Fruit fly (Drosophila melanogaster) whole organism, embryonic: ENCODE data around the gene Tasp1.
A peak's percentile ranks its signal among the peaks of the same experiment; 100 is the strongest.

Source experiments
- Adf1 ChIP-seq: fragments of 200-800 bp; sonication (Bioruptor generic); IDR thresholded peaks from 2 replicates; pipeline ENCODE4 v1.3.6; 2022; ENCODE audit warnings: missing biosample characterization, missing genetic modification characterization
- Atf3 ChIP-seq: fragments of 200-800 bp; sonication (Bioruptor generic); optimal IDR thresholded peaks from 3 replicates; lab custom pipeline; 2016; ENCODE audit warnings: missing biosample characterization, missing genetic modification characterization
- Bgb ChIP-seq: fragments of 200-800 bp; sonication (Bioruptor generic); IDR thresholded peaks from 2 replicates; pipeline ENCODE4 v1.3.6; 2022; ENCODE audit warnings: missing biosample characterization, missing genetic modification characterization; ENCODE audit not compliant: partially characterized antibody
- CG1024 ChIP-seq: fragments of 200-800 bp; sonication (Bioruptor generic); IDR thresholded peaks from 2 replicates; pipeline ENCODE4 v1.3.6; 2022; ENCODE audit warnings: missing biosample characterization, missing genetic modification characterization
- CG10267 ChIP-seq: fragments of 200-800 bp; sonication (Bioruptor generic); optimal IDR thresholded peaks from 2 replicates; lab custom pipeline; 2018; ENCODE audit warnings: missing biosample characterization, mild to moderate bottlenecking, missing genetic modification characterization, moderate library complexity
- CG11093 ChIP-seq: fragments of 200-800 bp; sonication (Bioruptor generic); IDR thresholded peaks from 3 replicates; pipeline ENCODE4 v1.3.6; 2022; ENCODE audit warnings: missing biosample characterization, missing genetic modification characterization
- CG11247 ChIP-seq: fragments of 200-800 bp; sonication (Bioruptor generic); IDR thresholded peaks from 2 replicates; pipeline ENCODE4 v1.3.6; 2022; ENCODE audit warnings: missing biosample characterization, missing genetic modification characterization
- CG11456 ChIP-seq: fragments of 200-800 bp; sonication (Bioruptor generic); IDR thresholded peaks from 3 replicates; pipeline ENCODE4 v1.3.6; 2022; ENCODE audit warnings: missing biosample characterization, missing genetic modification characterization
- CG11560 ChIP-seq: fragments of 200-800 bp; sonication (Bioruptor generic); IDR thresholded peaks from 3 replicates; pipeline ENCODE4 v1.3.6; 2022; ENCODE audit warnings: missing biosample characterization, missing genetic modification characterization
- CG12391 ChIP-seq: fragments of 200-800 bp; sonication (Bioruptor generic); optimal IDR thresholded peaks from 3 replicates; lab custom pipeline; 2018; ENCODE audit warnings: missing biosample characterization, mild to moderate bottlenecking, missing genetic modification characterization, moderate library complexity
- CG14667 ChIP-seq: fragments of 200-800 bp; sonication (Bioruptor generic); IDR thresholded peaks from 2 replicates; pipeline ENCODE4 v1.3.6; 2022; ENCODE audit warnings: missing biosample characterization, missing genetic modification characterization
- CG15601 ChIP-seq: fragments of 200-800 bp; sonication (Bioruptor generic); optimal IDR thresholded peaks from 3 replicates; lab custom pipeline; 2019; ENCODE audit warnings: missing biosample characterization, mild to moderate bottlenecking, missing genetic modification characterization, moderate library complexity
- CG1603 ChIP-seq: fragments of 200-800 bp; sonication (Bioruptor generic); optimal IDR thresholded peaks from 2 replicates; lab custom pipeline; 2019; ENCODE audit warnings: missing biosample characterization, mild to moderate bottlenecking, missing genetic modification characterization, moderate library complexity
- CG17328 ChIP-seq: fragments of 200-800 bp; sonication (Bioruptor generic); IDR thresholded peaks from 2 replicates; pipeline ENCODE4 v1.3.6; 2022; ENCODE audit warnings: missing biosample characterization, missing genetic modification characterization
- CG31224 ChIP-seq: fragments of 200-800 bp; sonication (Bioruptor generic); IDR thresholded peaks from 2 replicates; pipeline ENCODE4 v1.3.6; 2022; ENCODE audit warnings: missing biosample characterization, missing genetic modification characterization
- CG31388 ChIP-seq: fragments of 200-800 bp; sonication (Bioruptor generic); optimal IDR thresholded peaks from 2 replicates; lab custom pipeline; 2016; ENCODE audit warnings: missing biosample characterization, missing genetic modification characterization
- CG34224 ChIP-seq: fragments of 200-800 bp; sonication (Bioruptor generic); IDR thresholded peaks from 3 replicates; pipeline ENCODE4 v1.3.6; 2022; ENCODE audit warnings: missing biosample characterization, missing genetic modification characterization; ENCODE audit not compliant: partially characterized antibody
- CG3838 ChIP-seq: fragments of 200-800 bp; sonication (Bioruptor generic); optimal IDR thresholded peaks from 3 replicates; lab custom pipeline; 2016; ENCODE audit warnings: missing biosample characterization, missing genetic modification characterization
- CG4360 ChIP-seq: fragments of 200-800 bp; sonication (Bioruptor generic); IDR thresholded peaks from 2 replicates; pipeline ENCODE4 v1.3.6; 2022; ENCODE audit warnings: missing biosample characterization, missing genetic modification characterization
- CG4854 ChIP-seq: fragments of 200-800 bp; sonication (Bioruptor generic); optimal IDR thresholded peaks from 2 replicates; lab custom pipeline; 2016; ENCODE audit warnings: missing biosample characterization, missing genetic modification characterization, inconsistent platforms
- CG7839 ChIP-seq: fragments of 200-800 bp; sonication (Bioruptor generic); optimal IDR thresholded peaks from 3 replicates; lab custom pipeline; 2018; ENCODE audit warnings: missing biosample characterization, mild to moderate bottlenecking, missing genetic modification characterization, moderate library complexity
- D19B ChIP-seq: fragments of 200-800 bp; sonication (Bioruptor generic); optimal IDR thresholded peaks from 2 replicates; lab custom pipeline; 2017; ENCODE audit warnings: missing biosample characterization, mild to moderate bottlenecking, missing genetic modification characterization
- Dbx ChIP-seq: fragments of 200-800 bp; sonication (Bioruptor generic); IDR thresholded peaks from 3 replicates; pipeline ENCODE4 v1.3.6; 2022; ENCODE audit warnings: missing biosample characterization, missing genetic modification characterization
- Dip3 ChIP-seq: fragments of 200-800 bp; sonication (Bioruptor generic); optimal IDR thresholded peaks from 3 replicates; lab custom pipeline; 2016; ENCODE audit warnings: missing biosample characterization, missing genetic modification characterization
- Doc2 ChIP-seq: fragments of 200-800 bp; sonication (Bioruptor generic); IDR thresholded peaks from 2 replicates; pipeline ENCODE4 v1.3.6; 2022; ENCODE audit warnings: missing biosample characterization, missing genetic modification characterization
- E2f1 ChIP-seq: fragments of 200-800 bp; sonication (Bioruptor generic); IDR thresholded peaks from 2 replicates; pipeline ENCODE4 v1.3.6; 2022; ENCODE audit warnings: missing biosample characterization, missing genetic modification characterization
- E2f2 ChIP-seq: fragments of 200-800 bp; sonication (Bioruptor generic); IDR thresholded peaks from 2 replicates; pipeline ENCODE4 v1.3.6; 2022; ENCODE audit warnings: missing biosample characterization, missing genetic modification characterization
- HLH4C ChIP-seq: fragments of 200-800 bp; sonication (Bioruptor generic); IDR thresholded peaks from 3 replicates; pipeline ENCODE4 v1.3.6; 2022; ENCODE audit warnings: missing biosample characterization, missing genetic modification characterization; ENCODE audit not compliant: partially characterized antibody
- HLHmδ ChIP-seq: fragments of 200-800 bp; sonication (Bioruptor generic); optimal IDR thresholded peaks from 2 replicates; lab custom pipeline; 2018; ENCODE audit warnings: missing biosample characterization, mild to moderate bottlenecking, missing genetic modification characterization, moderate library complexity
- Hr39 ChIP-seq: fragments of >200 bp; optimal IDR thresholded peaks from 2 replicates; lab custom pipeline; 2017
- Jarid2 ChIP-seq: fragments of 200-800 bp; sonication (Bioruptor generic); optimal IDR thresholded peaks from 3 replicates; lab custom pipeline; 2017; ENCODE audit warnings: mild to moderate bottlenecking, missing biosample characterization, missing genetic modification reagents, missing genetic modification characterization
- Max ChIP-seq: fragments of 200-800 bp; sonication (Bioruptor generic); optimal IDR thresholded peaks from 2 replicates; lab custom pipeline; 2016; ENCODE audit warnings: missing biosample characterization, mild to moderate bottlenecking, missing genetic modification characterization
- NC2β ChIP-seq: fragments of 200-800 bp; sonication (Bioruptor generic); optimal IDR thresholded peaks from 2 replicates; lab custom pipeline; 2016; ENCODE audit warnings: missing biosample characterization, missing genetic modification characterization
- Pdp1 ChIP-seq, 2 experiments: fragments of 200-800 bp; sonication (Bioruptor generic); optimal IDR thresholded peaks; 3 replicates each; lab custom pipeline; 2016; ENCODE audit warnings: missing biosample characterization in 2 of 2, missing genetic modification characterization in 2 of 2, mild to moderate bottlenecking in 1 of 2, moderate library complexity in 1 of 2
- Poxn ChIP-seq: fragments of 200-800 bp; sonication (Bioruptor generic); IDR thresholded peaks from 2 replicates; pipeline ENCODE4 v1.3.6; 2022; ENCODE audit warnings: missing biosample characterization, missing genetic modification characterization
- ara ChIP-seq: fragments of 200-800 bp; sonication (Bioruptor generic); IDR thresholded peaks from 2 replicates; pipeline ENCODE4 v1.3.6; 2022; ENCODE audit warnings: missing biosample characterization, missing genetic modification characterization
- ash1 ChIP-seq: fragments of 200-800 bp; sonication (Bioruptor generic); optimal IDR thresholded peaks from 2 replicates; lab custom pipeline; 2018; ENCODE audit warnings: missing biosample characterization, mild to moderate bottlenecking, missing genetic modification characterization
- ato ChIP-seq: fragments of 200-800 bp; sonication (Bioruptor generic); IDR thresholded peaks from 2 replicates; pipeline ENCODE4 v1.3.6; 2022; ENCODE audit warnings: missing biosample characterization, missing genetic modification characterization; ENCODE audit not compliant: partially characterized antibody
- btn ChIP-seq: fragments of 200-800 bp; sonication (Bioruptor generic); optimal IDR thresholded peaks from 2 replicates; lab custom pipeline; 2016; ENCODE audit warnings: missing biosample characterization, missing genetic modification characterization
- chm ChIP-seq: fragments of 200-800 bp; sonication (Bioruptor generic); IDR thresholded peaks from 2 replicates; pipeline ENCODE4 v1.3.6; 2022; ENCODE audit warnings: missing biosample characterization, missing genetic modification characterization
- crol ChIP-seq: fragments of 200-800 bp; sonication (Bioruptor generic); IDR thresholded peaks from 2 replicates; pipeline ENCODE4 v1.3.6; 2022; ENCODE audit warnings: missing biosample characterization, missing genetic modification characterization
- esg ChIP-seq: fragments of 200-800 bp; sonication (Bioruptor generic); conservative IDR thresholded peaks from 2 replicates; pipeline ENCODE4 v1.3.6; 2022; ENCODE audit warnings: missing biosample characterization, missing genetic modification characterization
- exex ChIP-seq: fragments of 200-800 bp; sonication (Bioruptor generic); optimal IDR thresholded peaks from 4 replicates; lab custom pipeline; 2018; ENCODE audit warnings: missing biosample characterization, mild to moderate bottlenecking, missing genetic modification characterization, moderate library complexity
- fd96Cb ChIP-seq: fragments of 200-800 bp; sonication (Bioruptor generic); optimal IDR thresholded peaks from 2 replicates; lab custom pipeline; 2018; ENCODE audit warnings: missing biosample characterization, mild to moderate bottlenecking, missing genetic modification characterization, moderate library complexity
- insv ChIP-seq, 2 experiments: fragments of 200-800 bp; sonication (Bioruptor generic); optimal IDR thresholded peaks; 3 replicates each; lab custom pipeline; 2016 to 2018; ENCODE audit warnings: missing biosample characterization in 2 of 2, missing genetic modification characterization in 2 of 2
- pan ChIP-seq, 4 experiments: fragments of >200 bp in 3 of 4; fragments of 200-800 bp in 1 of 4; sonication (Bioruptor generic) in 1 of 4; optimal IDR thresholded peaks in 3 of 4; IDR thresholded peaks in 1 of 4; 2 replicates each; pipeline versions ENCODE4 v1.3.6 to Lab custom; 2017 to 2022; ENCODE audit warnings: missing biosample characterization in 2 of 4, missing genetic modification characterization in 2 of 4, mixed read lengths in 1 of 4
- phol ChIP-seq: fragments of 200-800 bp; sonication (Bioruptor generic); optimal IDR thresholded peaks from 3 replicates; lab custom pipeline; 2018; ENCODE audit warnings: missing biosample characterization, mild to moderate bottlenecking, missing genetic modification characterization, moderate library complexity
- ro ChIP-seq: fragments of 200-800 bp; sonication (Bioruptor generic); IDR thresholded peaks from 2 replicates; pipeline ENCODE4 v1.3.6; 2022; ENCODE audit warnings: missing biosample characterization, missing genetic modification characterization
- shn ChIP-seq: fragments of 200-800 bp; sonication (Bioruptor generic); optimal IDR thresholded peaks from 3 replicates; lab custom pipeline; 2016; ENCODE audit warnings: missing biosample characterization, missing genetic modification characterization
- tio ChIP-seq: fragments of 200-800 bp; sonication (Bioruptor generic); optimal IDR thresholded peaks from 2 replicates; lab custom pipeline; 2017; ENCODE audit warnings: missing biosample characterization, missing genetic modification characterization, inconsistent platforms
- zen ChIP-seq: fragments of 200-800 bp; sonication (Bioruptor generic); optimal IDR thresholded peaks from 3 replicates; lab custom pipeline; 2018; ENCODE audit warnings: missing biosample characterization, mild to moderate bottlenecking, missing genetic modification characterization, moderate library complexity

The Tasp1 gene

dm6 chr3L:16054095-16054494, 33.2 kb downstream of the Tasp1 start (continued):
- TF ChIP-seq CG4854 (no peak), HLHmδ (GFP tag; lab: Kevin White, UChicago) (no peak), CG10267 (peak; percentile 38), CG7839 (peak; percentile 65), Bgb (GFP tag; lab: Robert Waterston, UW) (no peak), CG3838 (no peak), Jarid2 (GFP tag; lab: Kevin White, UChicago) (no peak), CG31224 (GFP tag; lab: Robert Waterston, UW) (0 out of 2 replicates have a peak, but pooled peaks have one; percentile 11), Max (GFP tag; lab: Kevin White, UChicago) (no peak), CG31388 (GFP tag; lab: Kevin White, UChicago) (no peak), shn (no peak), pan (optimal IDR thresholded peaks at IDR 0.05; lab: Kevin White, UChicago) (no peak), pan (GFP tag; optimal IDR thresholded peaks at IDR 0.05 in 1 of 2, IDR thresholded peaks at IDR 0.05 in 1 of 2) (peak in 1 of 2 experiments; percentile 71), CG15601 (tag; lab: Kevin White, UChicago) (no peak), fd96Cb (tag; lab: Kevin White, UChicago) (peak; percentile 51), Atf3 (GFP tag; lab: Kevin White, UChicago) (no peak), insv (GFP tag; optimal IDR thresholded peaks at IDR 0.05; lab: Kevin White, UChicago) (no peak), NC2β (GFP tag; lab: Kevin White, UChicago) (no peak), Hr39 (lab: Kevin White, UChicago) (no peak), Dip3 (GFP tag; lab: Kevin White, UChicago) (no peak), Pdp1 (GFP tag; optimal IDR thresholded peaks at IDR 0.05; lab: Kevin White, UChicago) (no peak), phol (peak; percentile 68), ro (GFP tag; lab: Robert Waterston, UW) (no peak), zen (tag; lab: Kevin White, UChicago) (no peak), CG1024 (GFP tag; lab: Robert Waterston, UW) (0 out of 2 replicates have a peak, but pooled peaks have one; percentile 21), ara (GFP tag; lab: Robert Waterston, UW) (0 out of 2 replicates have a peak, but pooled peaks have one; percentile 20), Adf1 (GFP tag; lab: Robert Waterston, UW) (no peak), CG11456 (GFP tag; lab: Robert Waterston, UW) (no peak), crol (no peak), btn (GFP tag; lab: Kevin White, UChicago) (no peak), CG12391 (tag; lab: Kevin White, UChicago) (peak; percentile 51), CG11560 (no peak), CG11247 (no peak), HLH4C (GFP tag; lab: Robert Waterston, UW) (no peak), CG1603 (tag; lab: Kevin White, UChicago) (no peak), tio (peak; percentile 14)

- TF ChIP-seq CG4360 (GFP tag; lab: Robert Waterston, UW) (peak; percentile 12; the same call in 1 of the 2 replicates), ato (GFP tag; lab: Robert Waterston, UW) (no peak), E2f1 (GFP tag; lab: Robert Waterston, UW) (no peak), CG17328 (no peak), exex (tag; lab: Kevin White, UChicago) (peak; percentile 56), E2f2 (GFP tag; lab: Robert Waterston, UW) (0 out of 2 replicates have a peak, but pooled peaks have one; percentile 15), crol (no peak), ash1 (GFP tag; lab: Kevin White, UChicago) (no peak), CG34224 (no peak), esg (GFP tag; lab: Robert Waterston, UW) (no peak), Doc2 (GFP tag; lab: Robert Waterston, UW) (no peak), D19B (GFP tag; lab: Kevin White, UChicago) (no peak), Dbx (GFP tag; lab: Robert Waterston, UW) (0 out of 3 replicates have a peak, but pooled peaks have one; percentile 9), Poxn (GFP tag; lab: Robert Waterston, UW) (no peak), chm (0 out of 2 replicates have a peak, but pooled peaks have one; percentile 17), ara (GFP tag; lab: Robert Waterston, UW) (peak; percentile 51; the same call in 1 of the 2 replicates), CG14667 (GFP tag; lab: Robert Waterston, UW) (no peak), CG11093 (GFP tag; lab: Robert Waterston, UW) (no peak), CG11247 (0 out of 2 replicates have a peak, but pooled peaks have one; percentile 10)
These were observed 34.2 kb downstream of the Tasp1 start for dm6 chr3L:16053026-16053556.
